Fruit fly (Drosophila melanogaster): ENCODE measurements around the gene BoYb.

The BoYb gene

dm6 chr3L:22871030-22871844, 30.5 kb upstream of the BoYb start (continued):
- TF ChIP-seq Drgx (GFP tag; IDR thresholded peaks at IDR 0.05) = peak; percentile 33; the same call in 1 of the 2 replicates
- TF ChIP-seq CG12299 (tag; optimal IDR thresholded peaks at IDR 0.05) = no peak
- no peak for TF ChIP-seq fru (optimal IDR thresholded peaks at IDR 0.05)
- TF ChIP-seq crc (GFP tag; optimal IDR thresholded peaks at IDR 0.05) = no peak
- no peak for TF ChIP-seq kah (GFP tag; optimal IDR thresholded peaks at IDR 0.05)
- TF ChIP-seq CG14014 (GFP tag; IDR thresholded peaks at IDR 0.05) = peak; percentile 34; the same call in 1 of the 2 replicates
- no peak for TF ChIP-seq gfzf (GFP tag; optimal IDR thresholded peaks at IDR 0.05)
- no peak for TF ChIP-seq pb (GFP tag; optimal IDR thresholded peaks at IDR 0.05)
- TF ChIP-seq HmgZ (tag; optimal IDR thresholded peaks at IDR 0.05) = peak; percentile 2
- no peak for TF ChIP-seq Tbp (GFP tag; optimal IDR thresholded peaks at IDR 0.05)
- TF ChIP-seq fd3F (GFP tag; optimal IDR thresholded peaks at IDR 0.05) = no peak
- TF ChIP-seq run (tag; optimal IDR thresholded peaks at IDR 0.05) = no peak
- peak; percentile 59 for TF ChIP-seq inv (GFP tag; IDR thresholded peaks at IDR 0.05; ENCODE audit: partially characterized antibody)
- no peak for TF ChIP-seq ash1 (GFP tag; optimal IDR thresholded peaks at IDR 0.05)
- TF ChIP-seq sens-2 (GFP tag; IDR thresholded peaks at IDR 0.05) = no peak
- peak; percentile 11 for TF ChIP-seq CG12769 (tag; optimal IDR thresholded peaks at IDR 0.05)
- no peak for TF ChIP-seq CG3726 (GFP tag; IDR thresholded peaks at IDR 0.05)
- TF ChIP-seq CG4404 (GFP tag; IDR thresholded peaks at IDR 0.05) = no peak
- no peak for TF ChIP-seq CG12391 (tag; optimal IDR thresholded peaks at IDR 0.05)
- peak; percentile 67; the same call in 2 of the 3 replicates for TF ChIP-seq HLH4C (GFP tag; IDR thresholded peaks at IDR 0.05; ENCODE audit: partially characterized antibody)
- TF ChIP-seq CG2129 (GFP tag; IDR thresholded peaks at IDR 0.05; ENCODE audit: partially characterized antibody) = peak; percentile 41
- no peak for TF ChIP-seq abd-A (tag; optimal IDR thresholded peaks at IDR 0.05)
- no peak for TF ChIP-seq cad (GFP tag; optimal IDR thresholded peaks at IDR 0.05)
- TF ChIP-seq CG31224 (GFP tag; IDR thresholded peaks at IDR 0.05) = no peak
- no peak for TF ChIP-seq en (GFP tag; optimal IDR thresholded peaks at IDR 0.05)
- TF ChIP-seq stc (GFP tag; IDR thresholded peaks at IDR 0.05) = no peak
- no peak for TF ChIP-seq ERR (GFP tag; optimal IDR thresholded peaks at IDR 0.05)
- TF ChIP-seq MBD-R2 (GFP tag; IDR thresholded peaks at IDR 0.05) = peak; percentile 46; the same call in 1 of the 2 replicates
- TF ChIP-seq dysf (GFP tag; IDR thresholded peaks at IDR 0.05) = peak; percentile 54; the same call in 2 of the 3 replicates
- TF ChIP-seq aop (GFP tag; IDR thresholded peaks at IDR 0.05) = no peak
- peak; percentile 55 for TF ChIP-seq Ets65A (GFP tag)
- TF ChIP-seq CG18764 (GFP tag; optimal IDR thresholded peaks at IDR 0.05) = no peak
- TF ChIP-seq Dll (GFP tag; IDR thresholded peaks at IDR 0.05; ENCODE audit: partially characterized antibody) = peak; percentile 69; the same call in 3 of the 4 replicates
- TF ChIP-seq CG6791 (GFP tag; IDR thresholded peaks at IDR 0.05; ENCODE audit: partially characterized antibody) = peak; percentile 70; the same call in 2 of the 3 replicates
- no peak for TF ChIP-seq insv (GFP tag; optimal IDR thresholded peaks at IDR 0.05)
- TF ChIP-seq Dip2 (GFP tag; IDR thresholded peaks at IDR 0.05) = no peak
- TF ChIP-seq CG17328 (GFP tag; IDR thresholded peaks at IDR 0.05) = no peak
- no peak for TF ChIP-seq CG9215 (GFP tag; IDR thresholded peaks at IDR 0.05)
- no peak for TF ChIP-seq CTCF (GFP tag; optimal IDR thresholded peaks at IDR 0.05)
- TF ChIP-seq CG10959 (GFP tag; IDR thresholded peaks at IDR 0.05) = no peak
- no peak for TF ChIP-seq CG33557 (GFP tag; optimal IDR thresholded peaks at IDR 0.05)
- no peak for TF ChIP-seq CG15011 (GFP tag; optimal IDR thresholded peaks at IDR 0.05)
- TF ChIP-seq Nf-YC (tag; optimal IDR thresholded peaks at IDR 0.05) = peak; percentile 1
- no peak for TF ChIP-seq HmgD (GFP tag; optimal IDR thresholded peaks at IDR 0.05)
- no peak for TF ChIP-seq Eip74EF (GFP tag; optimal IDR thresholded peaks at IDR 0.05)
- no peak for TF ChIP-seq usp (GFP tag; optimal IDR thresholded peaks at IDR 0.05)
- peak; percentile 29 for TF ChIP-seq MESR4 (GFP tag; optimal IDR thresholded peaks at IDR 0.05)
- peak; percentile 35 for TF ChIP-seq CHES-1-like (GFP tag; optimal IDR thresholded peaks at IDR 0.05)
- TF ChIP-seq Sin3A (optimal IDR thresholded peaks at IDR 0.05) = no peak
- TF ChIP-seq oc (tag; optimal IDR thresholded peaks at IDR 0.05) = no peak
- 0 out of 2 replicates have a peak, but pooled peaks have one; percentile 21 for TF ChIP-seq CG7372 (GFP tag; IDR thresholded peaks at IDR 0.05)

Measured in whole organism, embryonic.